Worm (Caenorhabditis elegans) whole organism, early embryonic: ENCODE data around the gene glb-11.

Experiments
- B0310.2 ChIP-seq: sonication (generic microtip); optimal IDR thresholded peaks from 2 replicates; lab custom pipeline; 2016; ENCODE audit warnings: mild to moderate bottlenecking, missing genetic modification characterization, missing compliant biosample characterization
- F13C5.2 ChIP-seq: sonication (generic microtip); optimal IDR thresholded peaks from 2 replicates; lab custom pipeline; 2017; ENCODE audit warnings: mild to moderate bottlenecking, missing genetic modification characterization, inconsistent platforms, missing compliant biosample characterization
- aly-1 ChIP-seq: sonication (generic microtip); optimal IDR thresholded peaks from 2 replicates; lab custom pipeline; 2016; ENCODE audit warnings: missing genetic modification characterization, missing compliant biosample characterization
- ama-1 ChIP-seq: fragments of 150-350 bp; optimal IDR thresholded peaks from 2 replicates; lab custom pipeline; 2014
- ceh-13 ChIP-seq: fragments of 200-800 bp; sonication (Bioruptor generic); optimal IDR thresholded peaks from 2 replicates; lab custom pipeline; 2018; ENCODE audit warnings: mild to moderate bottlenecking, missing genetic modification characterization, missing compliant biosample characterization
- ceh-36 ChIP-seq: sonication (generic microtip); optimal IDR thresholded peaks from 2 replicates; lab custom pipeline; 2016; ENCODE audit warnings: missing genetic modification characterization, inconsistent platforms, missing compliant biosample characterization
- ets-7 ChIP-seq: sonication (generic microtip); optimal IDR thresholded peaks from 2 replicates; lab custom pipeline; 2016; ENCODE audit warnings: missing genotype, missing genetic modification characterization, missing compliant biosample characterization
- hmbx-1 ChIP-seq: sonication (generic microtip); optimal IDR thresholded peaks from 2 replicates; lab custom pipeline; 2016; ENCODE audit warnings: mild to moderate bottlenecking, missing genetic modification characterization, missing compliant biosample characterization
- pes-1 ChIP-seq: fragments of 200-800 bp; sonication (Bioruptor generic); IDR thresholded peaks from 2 replicates; pipeline ENCODE4 v1.3.6; 2022; ENCODE audit warnings: missing genetic modification reagents, missing genetic modification characterization, missing compliant biosample characterization
- scrt-1 ChIP-seq: fragments of 200-800 bp; sonication (Bioruptor generic); IDR thresholded peaks from 2 replicates; pipeline ENCODE4 v1.3.6; 2022; ENCODE audit warnings: missing genetic modification characterization, missing compliant biosample characterization
- sea-1 ChIP-seq: fragments of 200-800 bp; sonication (Bioruptor generic); conservative IDR thresholded peaks from 2 replicates; pipeline ENCODE4 v1.3.6; 2022; ENCODE audit warnings: missing genetic modification characterization, missing compliant biosample characterization
- tbx-11 ChIP-seq: fragments of 200-800 bp; sonication (Bioruptor generic); IDR thresholded peaks from 2 replicates; pipeline ENCODE4 v1.3.6; 2022; ENCODE audit warnings: missing genetic modification characterization, missing compliant biosample characterization
- tbx-37 ChIP-seq: fragments of 200-800 bp; sonication (Bioruptor generic); conservative IDR thresholded peaks from 2 replicates; pipeline ENCODE4 v1.3.6; 2022; ENCODE audit warnings: missing genetic modification reagents, missing genetic modification characterization, missing compliant biosample characterization
- tra-4 ChIP-seq: sonication (generic microtip); optimal IDR thresholded peaks from 2 replicates; lab custom pipeline; 2017; ENCODE audit warnings: missing genetic modification characterization, missing compliant biosample characterization

DNA sequence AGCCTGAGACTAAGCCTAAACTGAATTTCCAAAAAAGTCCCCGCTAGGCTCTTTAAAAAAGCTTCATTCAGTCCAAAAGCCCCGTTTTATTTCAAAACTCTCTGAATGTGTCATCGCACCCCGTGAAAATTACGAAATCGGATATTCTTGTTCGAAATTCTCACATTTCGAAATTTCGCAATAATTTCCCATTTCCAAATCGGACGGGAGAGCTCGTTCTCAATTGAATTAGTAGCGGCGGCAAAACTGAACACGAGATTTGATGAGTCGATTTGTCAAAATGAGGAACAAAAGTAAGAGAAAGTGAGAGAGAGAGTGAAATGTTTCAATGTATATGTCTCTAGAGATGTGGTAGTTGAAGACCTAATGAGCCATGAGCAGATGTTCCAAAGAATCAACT, 43.0 kb upstream of the glb-11 start:
- TF ChIP-seq B0310.2 (tag; lab: Kevin White, UChicago) = no peak
- no peak for TF ChIP-seq ama-1 (lab: Kevin White, UChicago)
- TF ChIP-seq ceh-13 (GFP tag; lab: Kevin White, UChicago) = no peak
- TF ChIP-seq ets-7 (tag; lab: Kevin White, UChicago) = no peak
- TF ChIP-seq tra-4 (tag; lab: Kevin White, UChicago) = no peak
- TF ChIP-seq scrt-1 (GFP tag; lab: Robert Waterston, UW) = no peak
- no peak for TF ChIP-seq F13C5.2 (tag; lab: Kevin White, UChicago)
- TF ChIP-seq pes-1 (GFP tag; lab: Robert Waterston, UW) = no peak
- TF ChIP-seq tbx-11 (GFP tag; lab: Robert Waterston, UW) = no peak
- no peak for TF ChIP-seq ceh-36 (tag; lab: Kevin White, UChicago)
- no peak for TF ChIP-seq sea-1 (GFP tag; lab: Robert Waterston, UW)
- TF ChIP-seq aly-1 (tag; lab: Kevin White, UChicago) = no peak
- no peak for TF ChIP-seq tbx-37 (GFP tag; lab: Robert Waterston, UW)
- no peak for TF ChIP-seq hmbx-1 (tag; lab: Kevin White, UChicago)
